Worm (Caenorhabditis elegans): ENCODE data around the gene cest-9.1.

ce11 chrX:12248140-12248539, 22.2 kb downstream of the cest-9.1 start:
- TF ChIP-seq ham-2 (GFP tag; optimal IDR thresholded peaks at IDR 0.05) (no peak), unc-39 (tag; optimal IDR thresholded peaks at IDR 0.05) (no peak), nhr-12 (tag; optimal IDR thresholded peaks at IDR 0.05) (no peak), pha-4 (tag; optimal IDR thresholded peaks at IDR 0.05) (no peak), ces-1 (GFP tag; optimal IDR thresholded peaks at IDR 0.05) (no peak), M03D4.4 (tag; optimal IDR thresholded peaks at IDR 0.05) (no peak), unc-62 (GFP tag; optimal IDR thresholded peaks at IDR 0.05) (peak; percentile 22), elt-3 (tag; optimal IDR thresholded peaks at IDR 0.05) (no peak), ceh-43 (GFP tag; optimal IDR thresholded peaks at IDR 0.05) (no peak), lsy-2 (tag; optimal IDR thresholded peaks at IDR 0.05) (no peak), nhr-237 (tag; optimal IDR thresholded peaks at IDR 0.05) (no peak), blmp-1 (tag; optimal IDR thresholded peaks at IDR 0.05) (no peak), mab-5 (tag; optimal IDR thresholded peaks at IDR 0.05) (no peak)
